Fruit fly (Drosophila melanogaster) whole organism, embryonic: Measurements from ENCODE around the gene Taf2.

ENCODE experiments used
- Ada2b ChIP-seq: fragments of 200-800 bp; sonication (Bioruptor generic); IDR thresholded peaks from 2 replicates; pipeline ENCODE4 v1.3.6; 2022; ENCODE audit warnings: missing biosample characterization, missing genetic modification characterization
- Aef1 ChIP-seq: fragments of 200-800 bp; sonication (Bioruptor generic); IDR thresholded peaks from 3 replicates; pipeline ENCODE4 v1.3.6; 2022; ENCODE audit warnings: missing biosample characterization, missing genetic modification characterization
- B-H1 ChIP-seq: fragments of 200-800 bp; sonication (Bioruptor generic); IDR thresholded peaks from 3 replicates; pipeline ENCODE4 v1.3.6; 2022; ENCODE audit warnings: missing biosample characterization, missing genetic modification characterization
- Bdp1 ChIP-seq: fragments of 200-800 bp; sonication (Bioruptor generic); optimal IDR thresholded peaks from 3 replicates; lab custom pipeline; 2016; ENCODE audit warnings: missing biosample characterization, missing genetic modification characterization
- CG10565 ChIP-seq: fragments of 200-800 bp; sonication (Bioruptor generic); optimal IDR thresholded peaks from 3 replicates; lab custom pipeline; 2016; ENCODE audit warnings: missing biosample characterization, mild to moderate bottlenecking, missing genetic modification characterization
- CG10979 ChIP-seq: fragments of 200-800 bp; sonication (Bioruptor generic); optimal IDR thresholded peaks from 2 replicates; lab custom pipeline; 2018; ENCODE audit warnings: missing biosample characterization, mild to moderate bottlenecking, missing genetic modification characterization, moderate library complexity
- CG11696 ChIP-seq: fragments of 200-800 bp; sonication (Bioruptor generic); IDR thresholded peaks from 2 replicates; pipeline ENCODE4 v1.3.6; 2022; ENCODE audit warnings: missing biosample characterization, missing genetic modification characterization
- CG12071 ChIP-seq: fragments of 200-800 bp; sonication (Bioruptor generic); optimal IDR thresholded peaks from 3 replicates; lab custom pipeline; 2018; ENCODE audit warnings: missing biosample characterization, mild to moderate bottlenecking, missing genetic modification characterization
- CG12744 ChIP-seq: fragments of 200-800 bp; sonication (Bioruptor generic); optimal IDR thresholded peaks from 2 replicates; lab custom pipeline; 2016; ENCODE audit warnings: missing biosample characterization, missing genetic modification characterization
- CG13287 ChIP-seq: fragments of 200-800 bp; sonication (Bioruptor generic); IDR thresholded peaks from 2 replicates; pipeline ENCODE4 v1.3.6; 2022; ENCODE audit warnings: missing biosample characterization, missing genetic modification characterization; ENCODE audit not compliant: partially characterized antibody
- CG14014 ChIP-seq: fragments of 200-800 bp; sonication (Bioruptor generic); IDR thresholded peaks from 2 replicates; pipeline ENCODE4 v1.3.6; 2022; ENCODE audit warnings: missing biosample characterization, missing genetic modification characterization
- CG14965 ChIP-seq: fragments of 200-800 bp; sonication (Bioruptor generic); optimal IDR thresholded peaks from 2 replicates; lab custom pipeline; 2016; ENCODE audit warnings: missing biosample characterization, missing genetic modification characterization, borderline replicate concordance
- CG17385 ChIP-seq: fragments of 200-800 bp; sonication (Bioruptor generic); optimal IDR thresholded peaks from 3 replicates; lab custom pipeline; 2018; ENCODE audit warnings: missing biosample characterization, mild to moderate bottlenecking, missing genetic modification characterization
- CG18011 ChIP-seq: fragments of 200-800 bp; sonication (Bioruptor generic); optimal IDR thresholded peaks from 2 replicates; lab custom pipeline; 2017; ENCODE audit warnings: missing biosample characterization, missing genetic modification characterization, mild to moderate bottlenecking, moderate library complexity, missing genotype
- CG2199 ChIP-seq: fragments of 200-800 bp; sonication (Bioruptor generic); IDR thresholded peaks from 3 replicates; pipeline ENCODE4 v1.3.6; 2022; ENCODE audit warnings: missing biosample characterization, missing genetic modification characterization
- CG2202 ChIP-seq: fragments of 200-800 bp; sonication (Bioruptor generic); optimal IDR thresholded peaks from 2 replicates; lab custom pipeline; 2018; ENCODE audit warnings: missing biosample characterization, mild to moderate bottlenecking, missing genetic modification characterization
- CG30403 ChIP-seq: fragments of 200-800 bp; sonication (Bioruptor generic); optimal IDR thresholded peaks from 3 replicates; lab custom pipeline; 2016; ENCODE audit warnings: missing biosample characterization, missing genetic modification characterization
- CG6765 ChIP-seq: fragments of 200-800 bp; sonication (Bioruptor generic); optimal IDR thresholded peaks from 3 replicates; lab custom pipeline; 2017; ENCODE audit warnings: missing biosample characterization, mild to moderate bottlenecking, missing genetic modification characterization
- CG7556 ChIP-seq: fragments of 200-800 bp; sonication (Bioruptor generic); optimal IDR thresholded peaks from 2 replicates; lab custom pipeline; 2017; ENCODE audit warnings: missing biosample characterization, mild to moderate bottlenecking, missing genetic modification characterization
- CG8290 ChIP-seq, 3 experiments: fragments of 200-800 bp; sonication (Bioruptor generic); optimal IDR thresholded peaks; 2 replicates each; lab custom pipeline; 2016 to 2019; ENCODE audit warnings: missing biosample characterization in 3 of 3, missing genetic modification characterization in 3 of 3, mild to moderate bottlenecking in 2 of 3, moderate library complexity in 1 of 3
- CG8478 ChIP-seq: fragments of >200 bp; optimal IDR thresholded peaks from 2 replicates; lab custom pipeline; 2018
- CG9932 ChIP-seq: fragments of 200-800 bp; sonication (Bioruptor generic); IDR thresholded peaks from 2 replicates; pipeline ENCODE4 v1.3.6; 2022; ENCODE audit warnings: missing biosample characterization, missing genetic modification characterization
- Doc3 ChIP-seq: fragments of 200-800 bp; sonication (Bioruptor generic); IDR thresholded peaks from 3 replicates; pipeline ENCODE4 v1.3.6; 2022; ENCODE audit warnings: missing biosample characterization, missing genetic modification characterization; ENCODE audit not compliant: partially characterized antibody
- Gsc ChIP-seq: fragments of 200-800 bp; sonication (Bioruptor generic); IDR thresholded peaks from 2 replicates; pipeline ENCODE4 v1.3.6; 2022; ENCODE audit warnings: missing biosample characterization, missing genetic modification characterization
- H15 ChIP-seq: fragments of 200-800 bp; sonication (Bioruptor generic); IDR thresholded peaks from 3 replicates; pipeline ENCODE4 v1.3.6; 2022; ENCODE audit warnings: missing biosample characterization, missing genetic modification characterization
- Lhr ChIP-seq: fragments of 200-800 bp; sonication (Bioruptor generic); optimal IDR thresholded peaks from 3 replicates; lab custom pipeline; 2017; ENCODE audit warnings: mild to moderate bottlenecking, missing biosample characterization, missing genetic modification reagents, missing genetic modification characterization
- Mrtf ChIP-seq: fragments of 200-800 bp; sonication (Bioruptor generic); IDR thresholded peaks from 3 replicates; pipeline ENCODE4 v1.3.6; 2022; ENCODE audit warnings: missing biosample characterization, missing genetic modification characterization
- NC2α ChIP-seq: fragments of 200-800 bp; sonication (Bioruptor generic); optimal IDR thresholded peaks from 2 replicates; lab custom pipeline; 2016; ENCODE audit warnings: missing biosample characterization, missing genetic modification characterization
- NK7.1 ChIP-seq: fragments of 200-800 bp; sonication (Bioruptor generic); optimal IDR thresholded peaks from 3 replicates; lab custom pipeline; 2016; ENCODE audit warnings: missing biosample characterization, missing genetic modification characterization
- Pdp1 ChIP-seq, 2 experiments: fragments of 200-800 bp; sonication (Bioruptor generic); optimal IDR thresholded peaks; 3 replicates each; lab custom pipeline; 2016; ENCODE audit warnings: missing biosample characterization in 2 of 2, missing genetic modification characterization in 2 of 2, mild to moderate bottlenecking in 1 of 2, moderate library complexity in 1 of 2
- Ptx1 ChIP-seq: fragments of 200-800 bp; sonication (Bioruptor generic); IDR thresholded peaks from 2 replicates; pipeline ENCODE4 v1.3.6; 2022; ENCODE audit warnings: missing biosample characterization, missing genetic modification characterization
- Sox100B ChIP-seq: fragments of 200-800 bp; sonication (Bioruptor generic); optimal IDR thresholded peaks from 3 replicates; lab custom pipeline; 2018; ENCODE audit warnings: missing biosample characterization, mild to moderate bottlenecking, missing genetic modification characterization
- Spps ChIP-seq: fragments of 200-800 bp; sonication (Bioruptor generic); optimal IDR thresholded peaks from 2 replicates; lab custom pipeline; 2018; ENCODE audit warnings: missing biosample characterization, mild to moderate bottlenecking, missing genetic modification characterization
- TFAM ChIP-seq: fragments of 200-800 bp; sonication (Bioruptor generic); optimal IDR thresholded peaks from 2 replicates; lab custom pipeline; 2017; ENCODE audit warnings: missing biosample characterization, missing genetic modification characterization, inconsistent platforms
- Usf ChIP-seq: fragments of 200-800 bp; sonication (Bioruptor generic); optimal IDR thresholded peaks from 2 replicates; lab custom pipeline; 2017; ENCODE audit warnings: missing genotype, missing biosample characterization, missing genetic modification characterization
- ase ChIP-seq: fragments of 200-800 bp; sonication (Bioruptor generic); IDR thresholded peaks from 3 replicates; pipeline ENCODE4 v1.3.6; 2022; ENCODE audit warnings: missing biosample characterization, missing genetic modification characterization
- corto ChIP-seq: fragments of 200-800 bp; sonication (Bioruptor generic); optimal IDR thresholded peaks from 2 replicates; lab custom pipeline; 2016; ENCODE audit warnings: missing biosample characterization, mild to moderate bottlenecking, missing genetic modification characterization, moderate library complexity
- dmrt99B ChIP-seq: fragments of 200-800 bp; sonication (Bioruptor generic); optimal IDR thresholded peaks from 2 replicates; lab custom pipeline; 2018; ENCODE audit warnings: missing biosample characterization, mild to moderate bottlenecking, missing genetic modification characterization, moderate library complexity
- eve ChIP-seq, 2 experiments: fragments of >200 bp; optimal IDR thresholded peaks; 2 replicates each; lab custom pipeline; 2017; ENCODE audit warnings: missing biosample characterization in 2 of 2, missing genetic modification characterization in 2 of 2
- ftz-f1 ChIP-seq: fragments of 200-800 bp; sonication (Bioruptor generic); optimal IDR thresholded peaks from 2 replicates; lab custom pipeline; 2016; ENCODE audit warnings: missing biosample characterization, missing genetic modification characterization
- gt ChIP-seq: fragments of 200-800 bp; sonication (Bioruptor generic); IDR thresholded peaks from 2 replicates; pipeline ENCODE4 v1.3.6; 2022; ENCODE audit warnings: missing biosample characterization, missing genetic modification characterization
- hbn ChIP-seq: fragments of 200-800 bp; sonication (Bioruptor generic); IDR thresholded peaks from 2 replicates; pipeline ENCODE4 v1.3.6; 2022; ENCODE audit warnings: missing biosample characterization, missing genetic modification characterization; ENCODE audit not compliant: partially characterized antibody
- insv ChIP-seq, 2 experiments: fragments of 200-800 bp; sonication (Bioruptor generic); optimal IDR thresholded peaks; 3 replicates each; lab custom pipeline; 2016 to 2018; ENCODE audit warnings: missing biosample characterization in 2 of 2, missing genetic modification characterization in 2 of 2
- lilli ChIP-seq: fragments of 200-800 bp; sonication (Bioruptor generic); optimal IDR thresholded peaks from 3 replicates; lab custom pipeline; 2016; ENCODE audit warnings: missing biosample characterization, missing genetic modification characterization
- onecut ChIP-seq: fragments of 200-800 bp; sonication (Bioruptor generic); IDR thresholded peaks from 2 replicates; pipeline ENCODE4 v1.3.6; 2022; ENCODE audit warnings: missing biosample characterization, missing genetic modification characterization
- repo ChIP-seq: fragments of 200-800 bp; sonication (Bioruptor generic); optimal IDR thresholded peaks from 2 replicates; lab custom pipeline; 2016; ENCODE audit warnings: missing biosample characterization, missing genetic modification characterization
- ro ChIP-seq: fragments of 200-800 bp; sonication (Bioruptor generic); IDR thresholded peaks from 2 replicates; pipeline ENCODE4 v1.3.6; 2022; ENCODE audit warnings: missing biosample characterization, missing genetic modification characterization
- vnd ChIP-seq: fragments of 200-800 bp; sonication (Bioruptor generic); IDR thresholded peaks from 3 replicates; pipeline ENCODE4 v1.3.6; 2022; ENCODE audit warnings: missing biosample characterization, missing genetic modification characterization; ENCODE audit not compliant: partially characterized antibody
- zfh1 ChIP-seq: fragments of 200-800 bp; sonication (Bioruptor generic); IDR thresholded peaks from 3 replicates; pipeline ENCODE4 v1.3.6; 2022; ENCODE audit warnings: missing biosample characterization, missing genetic modification characterization

Taf2 gene

dm6 chr3L:9856430-9857218 is 31.9 kb downstream of the Taf2 start (continued):
- TF ChIP-seq repo (GFP tag; lab: Kevin White, UChicago) (no peak), CG18011 (GFP tag; lab: Kevin White, UChicago) (no peak), zfh1 (GFP tag; lab: Robert Waterston, UW) (peak; percentile 88), ftz-f1 (GFP tag; lab: Kevin White, UChicago) (no peak), CG14014 (GFP tag; lab: Robert Waterston, UW) (peak; percentile 63; the same call in 1 of the 2 replicates), CG8290 (GFP tag; optimal IDR thresholded peaks at IDR 0.05; lab: Kevin White, UChicago) (peak; percentile 46), CG8290 (tag; optimal IDR thresholded peaks at IDR 0.05; lab: Kevin White, UChicago) (no peak), CG8478 (lab: Kevin White, UChicago) (no peak), CG13287 (no peak), hbn (no peak), Sox100B (GFP tag; lab: Kevin White, UChicago) (peak; percentile 85), CG2199 (GFP tag; lab: Robert Waterston, UW) (no peak; the same call in 2 of the 3 replicates), CG9932 (GFP tag; lab: Robert Waterston, UW) (peak; percentile 52; the same call in 1 of the 2 replicates), Bdp1 (GFP tag; lab: Kevin White, UChicago) (no peak), lilli (peak; percentile 44), CG10565 (no peak), Ada2b (peak; percentile 69), Aef1 (GFP tag; lab: Robert Waterston, UW) (peak; percentile 60), Pdp1 (GFP tag; optimal IDR thresholded peaks at IDR 0.05; lab: Kevin White, UChicago) (peak; percentile 46 to 58), Gsc (GFP tag; lab: Robert Waterston, UW) (no peak; the same call in 1 of the 2 replicates), eve (GFP tag; optimal IDR thresholded peaks at IDR 0.05; lab: Kevin White, UChicago) (no peak), B-H1 (GFP tag; lab: Robert Waterston, UW) (peak; percentile 59; the same call in 2 of the 3 replicates), CG12071 (GFP tag; lab: Kevin White, UChicago) (no peak), NK7.1 (no peak), corto (GFP tag; lab: Kevin White, UChicago) (no peak), CG17385 (GFP tag; lab: Kevin White, UChicago) (peak; percentile 81), H15 (GFP tag; lab: Robert Waterston, UW) (peak; percentile 81), CG12744 (GFP tag; lab: Kevin White, UChicago) (no peak), Ptx1 (peak; percentile 86), gt (peak; percentile 82), CG2202 (tag; lab: Kevin White, UChicago) (peak; percentile 87), onecut (GFP tag; lab: Robert Waterston, UW) (peak; percentile 66), NC2α (no peak), Doc3 (GFP tag; lab: Robert Waterston, UW) (no peak), CG7556 (GFP tag; lab: Kevin White, UChicago) (peak; percentile 17), Usf (GFP tag; lab: Kevin White, UChicago) (peak; percentile 57), Lhr (GFP tag; lab: Kevin White, UChicago) (peak; percentile 48), Mrtf (GFP tag; lab: Robert Waterston, UW) (peak; percentile 72; the same call in 2 of the 3 replicates), CG30403 (GFP tag; lab: Kevin White, UChicago) (peak; percentile 61), CG14965 (no peak), vnd (no peak), insv (GFP tag; optimal IDR thresholded peaks at IDR 0.05; lab: Kevin White, UChicago) (no peak), ase (GFP tag; lab: Robert Waterston, UW) (peak; percentile 83), ro (peak; percentile 66), dmrt99B (tag; lab: Kevin White, UChicago) (peak; percentile 90), Spps (tag; lab: Kevin White, UChicago) (peak; percentile 92), TFAM (GFP tag; lab: Kevin White, UChicago) (peak; percentile 57), CG10979 (tag; lab: Kevin White, UChicago) (peak; percentile 94), CG6765 (GFP tag; lab: Kevin White, UChicago) (no peak), CG11696 (peak; percentile 54)
